Worm (Caenorhabditis elegans): ENCODE measurements around the gene F19H6.4.

DNA sequence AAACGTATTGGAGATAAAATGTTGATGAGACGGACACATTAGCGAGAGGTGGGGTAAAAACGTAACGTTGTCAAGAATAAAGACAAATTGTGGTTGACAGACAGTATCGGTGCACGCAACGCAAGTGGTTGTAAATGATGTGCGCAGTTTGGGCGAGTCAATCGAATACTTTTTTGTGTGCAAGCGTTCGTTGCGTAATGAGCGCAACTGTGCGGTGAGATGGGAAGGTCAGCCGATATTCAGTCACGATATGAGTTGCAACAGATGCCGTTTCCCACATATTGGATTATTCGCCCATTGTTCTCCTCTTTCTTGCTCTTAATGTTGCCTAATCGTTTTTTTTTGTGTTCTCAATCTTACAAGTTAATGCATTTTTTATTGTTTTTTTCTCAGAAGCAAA is 44.8 kb upstream of the F19H6.4 start, which contains the start of gene ceh-40:
- no peak for TF ChIP-seq blmp-1 (tag; optimal IDR thresholded peaks at IDR 0.05)
- no peak for TF ChIP-seq tbx-8 (GFP tag; optimal IDR thresholded peaks at IDR 0.05)
- no peak for TF ChIP-seq mab-5 (tag; optimal IDR thresholded peaks at IDR 0.05)
- no peak for TF ChIP-seq snpc-4 (tag; optimal IDR thresholded peaks at IDR 0.05)
- TF ChIP-seq cnd-1 (tag; optimal IDR thresholded peaks at IDR 0.05) = peak; percentile 36
- no peak for TF ChIP-seq nhr-76 (tag; optimal IDR thresholded peaks at IDR 0.05)
- no peak for TF ChIP-seq nhr-12 (tag; optimal IDR thresholded peaks at IDR 0.05)
- no peak for TF ChIP-seq sem-2 (GFP tag; optimal IDR thresholded peaks at IDR 0.05)
- peak; percentile 51 for TF ChIP-seq unc-62 (GFP tag; optimal IDR thresholded peaks at IDR 0.05)
- no peak for TF ChIP-seq lsy-2 (tag; optimal IDR thresholded peaks at IDR 0.05)
- peak; percentile 63 for TF ChIP-seq ceh-39 (tag; optimal IDR thresholded peaks at IDR 0.05)
- TF ChIP-seq unc-39 (tag; optimal IDR thresholded peaks at IDR 0.05) = no peak
- no peak for TF ChIP-seq mep-1 (tag; optimal IDR thresholded peaks at IDR 0.05)
- peak; percentile 74 for TF ChIP-seq nhr-2 (tag; optimal IDR thresholded peaks at IDR 0.05)

Data from whole organism, mixed stage, embryonic.